Worm (Caenorhabditis elegans) whole organism, L2 larva: ENCODE data around the gene Y55F3AM.5.

Experiments
- lin-11 ChIP-seq: fragments of 150-350 bp; sonication (generic microtip); optimal IDR thresholded peaks from 2 replicates; lab custom pipeline; 2014; ENCODE audit warnings: missing biosample characterization, missing genetic modification characterization, inconsistent platforms, mixed read lengths
- nhr-23 ChIP-seq: fragments of 150-350 bp; optimal IDR thresholded peaks from 2 replicates; lab custom pipeline; 2014; ENCODE audit warnings: missing biosample characterization, missing genetic modification reagents, missing genetic modification characterization
- nhr-25 ChIP-seq: fragments of 150-350 bp; sonication (generic microtip); optimal IDR thresholded peaks from 3 replicates; lab custom pipeline; 2014; ENCODE audit warnings: missing biosample characterization, missing genetic modification characterization
- nhr-77 ChIP-seq: fragments of 150-350 bp; optimal IDR thresholded peaks from 2 replicates; lab custom pipeline; 2014; ENCODE audit warnings: missing biosample characterization, missing genetic modification characterization
- skn-1 ChIP-seq: sonication (generic microtip); optimal IDR thresholded peaks from 2 replicates; lab custom pipeline; 2017; ENCODE audit warnings: missing biosample characterization, missing genetic modification characterization
- unc-55 ChIP-seq: fragments of 150-350 bp; sonication (generic microtip); optimal IDR thresholded peaks from 3 replicates; lab custom pipeline; 2014; ENCODE audit warnings: missing biosample characterization, missing genetic modification reagents, missing genetic modification characterization
- zag-1 ChIP-seq: fragments of 150-350 bp; optimal IDR thresholded peaks from 2 replicates; lab custom pipeline; 2014; ENCODE audit warnings: missing biosample characterization, missing genetic modification characterization

- TF ChIP-seq lin-11 (no peak), zag-1 (tag; lab: Kevin White, UChicago) (no peak), nhr-77 (tag; lab: Kevin White, UChicago) (no peak), unc-55 (GFP tag; lab: Kevin White, UChicago) (no peak), nhr-25 (tag; lab: Kevin White, UChicago) (no peak), skn-1 (tag; lab: Kevin White, UChicago) (no peak), nhr-23 (tag; lab: Kevin White, UChicago) (no peak)
These were observed 6.7 kb downstream of the Y55F3AM.5 start, which contains the start of gene immp-2 for ce11 chrIV:1005761-1006160.
